Worm (Caenorhabditis elegans) whole organism, young adult: ENCODE results near the gene sru-4.

Experiments used
- B0261.1 ChIP-seq: sonication (generic microtip); optimal IDR thresholded peaks from 2 replicates; lab custom pipeline; 2016; ENCODE audit warnings: mild to moderate bottlenecking, missing genetic modification characterization, moderate library complexity, missing compliant biosample characterization
- F37B4.10 ChIP-seq: fragments of 200-800 bp; sonication (Bioruptor generic); IDR thresholded peaks from 2 replicates; pipeline ENCODE4 v1.3.6; 2022; ENCODE audit warnings: missing genetic modification characterization, missing compliant biosample characterization
- F49E8.2 ChIP-seq: sonication (generic microtip); optimal IDR thresholded peaks from 3 replicates; lab custom pipeline; 2017; ENCODE audit warnings: missing genetic modification characterization, mild to moderate bottlenecking, missing compliant biosample characterization, antibody characterized with exemption, moderate library complexity; ENCODE audit not compliant: insufficient read depth
- F57C9.4 ChIP-seq: sonication (generic microtip); optimal IDR thresholded peaks from 2 replicates; lab custom pipeline; 2017; ENCODE audit warnings: mild to moderate bottlenecking, missing genetic modification characterization, missing compliant biosample characterization
- K11D2.4 ChIP-seq: fragments of 200-800 bp; sonication (Bioruptor generic); IDR thresholded peaks from 2 replicates; pipeline ENCODE4 v1.3.6; 2022; ENCODE audit warnings: missing genetic modification reagents, missing genetic modification characterization, missing compliant biosample characterization
- Y67H2A.10 ChIP-seq: fragments of 200-800 bp; sonication (Bioruptor generic); conservative IDR thresholded peaks from 2 replicates; pipeline ENCODE4 v1.3.6; 2022; ENCODE audit warnings: missing genetic modification reagents, missing genetic modification characterization, missing compliant biosample characterization
- ZK185.1 ChIP-seq: sonication (generic microtip); optimal IDR thresholded peaks from 2 replicates; lab custom pipeline; 2016; ENCODE audit warnings: mild to moderate bottlenecking, missing genetic modification characterization, missing compliant biosample characterization; ENCODE audit not compliant: poor library complexity, severe bottlenecking
- bed-2 ChIP-seq: fragments of 200-800 bp; sonication (Bioruptor generic); IDR thresholded peaks from 2 replicates; pipeline ENCODE4 v1.3.6; 2022; ENCODE audit warnings: missing genetic modification reagents, missing genetic modification characterization, missing compliant biosample characterization
- ceh-100 ChIP-seq: fragments of 200-800 bp; sonication (Bioruptor generic); IDR thresholded peaks from 2 replicates; pipeline ENCODE4 v1.3.6; 2022; ENCODE audit warnings: missing genetic modification reagents, missing genetic modification characterization, missing compliant biosample characterization
- dpff-1 ChIP-seq: sonication (generic microtip); optimal IDR thresholded peaks from 2 replicates; lab custom pipeline; 2017; ENCODE audit warnings: mild to moderate bottlenecking, missing genetic modification characterization, missing compliant biosample characterization
- efl-1 ChIP-seq: fragments of 150-350 bp; optimal IDR thresholded peaks from 2 replicates; lab custom pipeline; 2014; ENCODE audit warnings: missing biosample characterization, missing genetic modification reagents, missing genetic modification characterization
- hlh-26 ChIP-seq: fragments of 200-800 bp; sonication (Bioruptor generic); conservative IDR thresholded peaks from 2 replicates; pipeline ENCODE4 v1.3.6; 2022; ENCODE audit warnings: missing genetic modification reagents, missing genetic modification characterization, missing compliant biosample characterization
- hrde-1 ChIP-seq: sonication (generic microtip); optimal IDR thresholded peaks from 2 replicates; lab custom pipeline; 2016; ENCODE audit warnings: missing genetic modification characterization, mild to moderate bottlenecking, missing compliant biosample characterization, moderate library complexity, missing genotype, missing genetic modification reagents, borderline replicate concordance
- lag-1 ChIP-seq: fragments of 200-800 bp; sonication (Bioruptor generic); IDR thresholded peaks from 2 replicates; pipeline ENCODE4 v1.3.6; 2022; ENCODE audit warnings: missing genetic modification reagents, missing genetic modification characterization, missing compliant biosample characterization
- let-607 ChIP-seq, 2 experiments: fragments of 200-800 bp in 1 of 2; sonication (Bioruptor generic) in 1 of 2; sonication (generic microtip) in 1 of 2; optimal IDR thresholded peaks; 2 replicates each; lab custom pipeline; 2016 to 2018; ENCODE audit warnings: mild to moderate bottlenecking in 2 of 2, missing compliant biosample characterization in 2 of 2, missing genetic modification characterization in 2 of 2, moderate library complexity in 2 of 2, missing genotype in 1 of 2
- lin-26 ChIP-seq: fragments of 200-800 bp; sonication (Bioruptor generic); IDR thresholded peaks from 2 replicates; pipeline ENCODE4 v1.3.6; 2022; ENCODE audit warnings: missing genetic modification reagents, missing genetic modification characterization, missing compliant biosample characterization
- lin-35 ChIP-seq, 3 experiments: fragments of 150-350 bp in 2 of 3; sonication (generic microtip) in 1 of 3; optimal IDR thresholded peaks; 2 replicates each; lab custom pipeline; 2014 to 2018; ENCODE audit warnings: missing biosample characterization in 3 of 3, missing genetic modification characterization in 3 of 3, missing genetic modification reagents in 3 of 3
- madf-3 ChIP-seq: fragments of 200-800 bp; sonication (Bioruptor generic); IDR thresholded peaks from 2 replicates; pipeline ENCODE4 v1.3.6; 2022; ENCODE audit warnings: missing genetic modification reagents, missing genetic modification characterization, missing compliant biosample characterization
- madf-6 ChIP-seq: fragments of 200-800 bp; sonication (Bioruptor generic); IDR thresholded peaks from 2 replicates; pipeline ENCODE4 v1.3.6; 2022; ENCODE audit warnings: missing genetic modification reagents, missing genetic modification characterization, missing compliant biosample characterization
- mcd-1 ChIP-seq: fragments of 200-800 bp; sonication (Bioruptor generic); IDR thresholded peaks from 2 replicates; pipeline ENCODE4 v1.3.6; 2022; ENCODE audit warnings: missing genetic modification reagents, missing genetic modification characterization, missing compliant biosample characterization
- mxl-1 ChIP-seq: sonication (generic microtip); optimal IDR thresholded peaks from 2 replicates; lab custom pipeline; 2016; ENCODE audit warnings: missing genetic modification characterization, missing compliant biosample characterization
- nfya-1 ChIP-seq: sonication (generic microtip); optimal IDR thresholded peaks from 2 replicates; lab custom pipeline; 2017; ENCODE audit warnings: antibody characterized with exemption, missing compliant biosample characterization, missing genetic modification characterization, borderline replicate concordance; ENCODE audit not compliant: insufficient read depth
- nfyb-1 ChIP-seq: fragments of 200-800 bp; sonication (Bioruptor generic); IDR thresholded peaks from 2 replicates; pipeline ENCODE4 v1.3.6; 2022; ENCODE audit warnings: missing genetic modification reagents, missing genetic modification characterization, missing compliant biosample characterization
- nhr-27 ChIP-seq: fragments of 200-800 bp; sonication (Bioruptor generic); optimal IDR thresholded peaks from 2 replicates; lab custom pipeline; 2018; ENCODE audit warnings: mild to moderate bottlenecking, missing genetic modification characterization, moderate library complexity, missing compliant biosample characterization
- nhr-80 ChIP-seq: sonication (generic microtip); optimal IDR thresholded peaks from 2 replicates; lab custom pipeline; 2016; ENCODE audit warnings: missing genetic modification characterization, missing compliant biosample characterization
- rec-8 ChIP-seq, 2 experiments: sonication (generic microtip); optimal IDR thresholded peaks; 2 replicates each; lab custom pipeline; 2016; ENCODE audit warnings: mild to moderate bottlenecking in 2 of 2, missing genetic modification characterization in 2 of 2, missing genetic modification reagents in 2 of 2, missing genotype in 2 of 2, missing biosample characterization in 1 of 2, missing compliant biosample characterization in 1 of 2, moderate library complexity in 1 of 2
- rpc-1 ChIP-seq, 2 experiments: fragments of 150-350 bp in 1 of 2; sonication (generic microtip) in 1 of 2; optimal IDR thresholded peaks; 2 replicates each; lab custom pipeline; 2014 to 2018; ENCODE audit warnings: missing biosample characterization in 1 of 2, missing genetic modification characterization in 1 of 2, missing genetic modification reagents in 1 of 2, missing genotype in 1 of 2
- snpc-1.3 ChIP-seq: sonication (generic microtip); optimal IDR thresholded peaks from 2 replicates; lab custom pipeline; 2017; ENCODE audit warnings: missing genetic modification characterization, mild to moderate bottlenecking, missing compliant biosample characterization, antibody characterized with exemption, moderate library complexity, missing genotype, missing genetic modification reagents; ENCODE audit not compliant: insufficient read depth
- snpc-4 ChIP-seq, 5 experiments: fragments of 150-350 bp in 1 of 5; sonication (generic microtip) in 4 of 5; optimal IDR thresholded peaks; 2 replicates each; lab custom pipeline; 2014 to 2018; ENCODE audit warnings: missing genetic modification characterization in 5 of 5, missing biosample characterization in 3 of 5, antibody characterized with exemption in 2 of 5, mild to moderate bottlenecking in 2 of 5, missing compliant biosample characterization in 2 of 5, missing genotype in 2 of 5, moderate library complexity in 2 of 5, missing genetic modification reagents in 1 of 5
- unc-62 ChIP-seq: fragments of 150-350 bp; optimal IDR thresholded peaks from 2 replicates; lab custom pipeline; 2014; ENCODE audit warnings: missing biosample characterization, missing genetic modification reagents, missing genetic modification characterization
- xnd-1 ChIP-seq: sonication (generic microtip); optimal IDR thresholded peaks from 2 replicates; lab custom pipeline; 2016; ENCODE audit warnings: missing genotype, missing genetic modification reagents, missing genetic modification characterization, missing compliant biosample characterization
- ztf-25 ChIP-seq: fragments of 200-800 bp; sonication (Bioruptor generic); IDR thresholded peaks from 2 replicates; pipeline ENCODE4 v1.3.6; 2022; ENCODE audit warnings: missing genetic modification reagents, missing genetic modification characterization, missing compliant biosample characterization
- ztf-3 ChIP-seq: fragments of 200-800 bp; sonication (Bioruptor generic); optimal IDR thresholded peaks from 2 replicates; lab custom pipeline; 2018; ENCODE audit warnings: mild to moderate bottlenecking, missing genetic modification characterization, missing compliant biosample characterization

Gene sru-4

DNA sequence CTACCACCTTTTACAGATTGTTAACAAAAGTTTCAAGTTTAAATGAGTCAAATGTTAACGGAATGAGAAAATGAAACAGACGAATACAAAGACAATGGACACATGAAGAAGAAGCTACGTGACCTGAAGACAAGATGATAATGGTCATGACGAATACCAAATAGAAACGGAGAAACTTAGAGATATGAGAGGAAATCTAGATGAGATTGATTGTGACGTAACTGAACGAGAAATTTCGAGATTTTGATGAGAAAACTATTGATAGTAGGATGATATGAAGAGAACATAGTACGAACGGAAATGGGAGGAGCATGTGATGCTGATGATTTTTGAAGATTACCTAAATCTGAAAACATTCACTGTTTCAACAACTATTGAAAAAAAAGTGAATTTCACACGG lies 36.9 kb downstream of the sru-4 start:
- TF ChIP-seq rec-8 (tag; optimal IDR thresholded peaks at IDR 0.05; lab: Kevin White, UChicago) (no peak), K11D2.4 (GFP tag; lab: Robert Waterston, UW) (no peak), nfya-1 (tag; lab: Kevin White, UChicago) (no peak), bed-2 (GFP tag; lab: Robert Waterston, UW) (no peak), lin-26 (GFP tag; lab: Robert Waterston, UW) (no peak), F37B4.10 (GFP tag; lab: Robert Waterston, UW) (no peak), efl-1 (GFP tag; lab: Kevin White, UChicago) (no peak), F49E8.2 (tag; lab: Kevin White, UChicago) (no peak), ZK185.1 (tag; lab: Kevin White, UChicago) (no peak), nhr-80 (tag; lab: Kevin White, UChicago) (no peak), ceh-100 (no peak), hlh-26 (GFP tag; lab: Robert Waterston, UW) (no peak), ztf-3 (GFP tag; lab: Kevin White, UChicago) (no peak), madf-3 (GFP tag; lab: Robert Waterston, UW) (no peak), nfyb-1 (no peak), unc-62 (GFP tag; lab: Kevin White, UChicago) (no peak), snpc-4 (GFP tag; optimal IDR thresholded peaks at IDR 0.05; lab: Kevin White, UChicago) (no peak), snpc-4 (tag; optimal IDR thresholded peaks at IDR 0.05; lab: Kevin White, UChicago) (no peak), dpff-1 (tag; lab: Kevin White, UChicago) (no peak), madf-6 (GFP tag; lab: Robert Waterston, UW) (no peak), B0261.1 (tag; lab: Kevin White, UChicago) (no peak)

DNA sequence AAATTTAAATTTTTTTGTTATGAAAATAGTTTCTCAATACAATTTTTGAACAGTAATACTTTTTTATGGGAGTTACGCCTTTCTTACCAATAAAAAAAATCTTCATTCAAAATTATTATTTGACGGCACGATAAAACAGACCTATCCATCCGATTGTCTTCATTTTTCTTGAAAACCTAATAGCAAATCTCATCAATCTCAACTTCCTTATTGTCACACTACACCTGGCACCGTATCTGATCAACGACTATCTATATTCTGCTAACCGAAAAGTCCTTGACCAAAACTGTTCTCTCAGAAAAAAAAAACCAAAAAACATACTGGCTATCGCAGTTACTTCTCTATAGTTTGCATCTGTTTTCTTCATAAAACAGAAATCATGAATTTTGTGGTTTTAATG lies 37.9 kb downstream of the sru-4 start:
- TF ChIP-seq ztf-25 (no peak), mxl-1 (tag; lab: Kevin White, UChicago) (no peak), snpc-1.3 (no peak), lin-35 (GFP tag; optimal IDR thresholded peaks at IDR 0.05; lab: Kevin White, UChicago) (no peak), mcd-1 (GFP tag; lab: Robert Waterston, UW) (no peak), F57C9.4 (tag; lab: Kevin White, UChicago) (no peak), nhr-27 (tag; lab: Kevin White, UChicago) (no peak), xnd-1 (tag; lab: Kevin White, UChicago) (no peak), Y67H2A.10 (GFP tag; lab: Robert Waterston, UW) (no peak), lag-1 (GFP tag; lab: Robert Waterston, UW) (no peak)

DNA sequence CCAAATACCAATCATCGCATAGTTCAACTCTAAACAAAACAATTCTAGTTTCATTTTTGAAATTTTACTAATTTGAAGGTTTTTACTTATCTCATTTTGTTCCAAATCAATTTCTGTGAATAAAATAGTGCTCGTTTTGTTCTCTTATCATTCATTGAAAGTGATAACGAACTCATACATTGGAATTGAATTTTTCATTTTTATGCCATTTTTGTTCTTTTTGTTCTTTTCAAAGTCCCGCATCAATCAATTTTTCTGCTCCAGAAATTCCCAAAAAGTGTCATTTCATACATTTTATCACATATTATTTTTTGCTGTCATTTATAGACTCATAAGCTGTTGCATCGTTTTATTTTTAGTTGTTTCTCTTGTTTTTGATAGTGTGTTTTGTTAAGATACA lies 39.3 kb downstream of the sru-4 start:
- TF ChIP-seq hrde-1 (no peak), nhr-80 (tag; lab: Kevin White, UChicago) (peak; percentile 89), lin-35 (GFP tag; optimal IDR thresholded peaks at IDR 0.05; lab: Kevin White, UChicago) (no peak), let-607 (tag; optimal IDR thresholded peaks at IDR 0.05; lab: Kevin White, UChicago) (peak in 1 of 2 experiments; percentile 13), xnd-1 (tag; lab: Kevin White, UChicago) (no peak), unc-62 (GFP tag; lab: Kevin White, UChicago) (peak; percentile 38), rpc-1 (optimal IDR thresholded peaks at IDR 0.05; lab: Kevin White, UChicago) (no peak), rpc-1 (tag; optimal IDR thresholded peaks at IDR 0.05; lab: Kevin White, UChicago) (no peak)
